Worm (Caenorhabditis elegans): ENCODE data around the gene F36G3.1.
A peak's percentile ranks its signal among the peaks of the same experiment; 100 is the strongest.

F36G3.1 gene

DNA sequence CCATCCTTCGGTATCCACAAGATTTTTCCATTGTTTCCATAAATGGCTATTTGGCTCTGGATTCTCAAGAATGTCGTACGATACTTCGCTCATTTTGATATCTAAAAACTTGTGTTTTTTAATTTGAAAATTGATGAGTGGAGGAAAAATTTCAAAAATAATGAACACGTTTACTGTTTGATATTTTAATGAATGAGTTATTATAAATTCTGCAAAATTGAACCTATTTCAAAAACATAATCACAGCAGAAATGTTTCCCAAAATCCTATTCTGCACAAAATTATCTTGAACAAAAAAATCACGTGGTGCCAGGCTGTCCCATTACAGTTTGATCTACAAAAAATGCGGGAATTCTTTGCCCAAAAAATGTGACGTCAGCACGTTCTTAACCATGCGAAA is 5.2 kb upstream of the F36G3.1 start, which contains the start of gene F36G3.2:
Gene F36G3.2, minus strand, starts transcription at position 101 of the 400 bp plus-strand sequence.
- TF ChIP-seq W03F9.2 (tag; optimal IDR thresholded peaks at IDR 0.05) (no peak), dao-5 (tag; optimal IDR thresholded peaks at IDR 0.05) (no peak), him-1 (tag; optimal IDR thresholded peaks at IDR 0.05) (no peak)

DNA sequence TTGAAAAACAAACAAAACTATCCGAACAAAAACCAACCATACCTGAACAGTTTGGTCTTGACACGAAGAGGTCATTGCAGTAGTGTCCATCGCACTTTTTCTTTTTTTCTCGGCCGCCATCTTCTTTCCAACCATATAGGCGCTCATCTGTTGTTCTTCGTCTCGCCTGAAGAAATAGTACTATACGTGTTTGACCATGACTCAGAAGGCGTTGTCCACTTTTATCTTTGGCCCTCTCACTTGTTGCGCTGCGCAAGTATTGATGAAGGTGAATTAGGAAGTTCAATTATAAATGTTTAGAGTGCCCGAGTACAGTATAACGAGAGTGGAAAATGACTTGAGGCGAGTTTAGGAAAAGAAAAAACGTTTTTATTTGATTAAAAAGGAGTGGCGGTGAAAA is 3.1 kb downstream of the F36G3.1 start:
- TF ChIP-seq him-1 (tag; optimal IDR thresholded peaks at IDR 0.05) (no peak), dao-5 (tag; optimal IDR thresholded peaks at IDR 0.05) (no peak), W03F9.2 (tag; optimal IDR thresholded peaks at IDR 0.05) (no peak)

DNA sequence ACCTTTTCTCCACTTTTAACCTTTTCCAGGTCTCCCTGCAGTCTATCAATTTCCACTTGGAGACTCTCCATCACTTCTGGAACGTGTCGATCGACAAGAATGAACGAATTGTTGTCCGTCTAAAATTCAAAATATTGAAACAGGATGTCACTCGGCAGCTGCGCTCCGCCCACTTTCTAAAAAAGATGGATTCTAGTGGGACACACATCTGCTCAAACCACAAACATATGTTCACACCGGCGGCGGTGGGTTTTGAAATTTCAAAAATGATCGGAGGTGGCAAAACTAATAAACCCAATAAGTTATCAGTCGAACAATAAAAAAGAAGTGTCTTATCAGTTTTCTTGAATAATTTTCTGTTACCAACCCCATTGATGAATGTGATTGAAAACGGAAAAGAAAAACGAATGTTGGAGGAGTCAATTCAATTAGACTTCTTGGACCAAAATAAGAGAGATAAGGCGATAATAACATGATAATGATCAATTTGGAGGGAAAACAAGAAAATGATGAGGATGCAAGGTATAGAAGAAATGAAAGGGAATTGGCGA is 6.5 kb downstream of the F36G3.1 start:
- TF ChIP-seq dao-5 (tag; optimal IDR thresholded peaks at IDR 0.05) (no peak), W03F9.2 (tag; optimal IDR thresholded peaks at IDR 0.05) (no peak), him-1 (tag; optimal IDR thresholded peaks at IDR 0.05) (no peak)

DNA sequence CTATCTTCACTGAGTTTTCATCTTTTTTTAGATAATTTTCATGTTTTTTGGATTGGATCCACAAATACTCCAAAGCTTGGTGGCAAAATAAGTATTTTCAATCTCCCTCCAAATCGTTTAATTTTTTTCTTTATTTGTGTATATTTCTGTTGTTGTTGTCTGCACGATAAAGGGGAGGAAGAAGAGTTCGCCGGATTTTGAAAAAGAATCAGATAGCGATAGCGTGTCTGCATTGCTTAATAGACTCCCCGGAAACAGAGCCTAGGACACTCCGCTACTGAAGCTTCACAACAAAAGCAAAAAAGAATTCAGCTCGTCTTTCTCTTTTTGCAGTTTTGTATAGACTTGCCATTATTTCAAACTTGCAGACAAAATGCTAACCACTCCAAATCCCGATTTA is 11.5 kb downstream of the F36G3.1 start, which contains the start of gene T09B9.5:
Gene T09B9.5, plus strand, starts transcription at position 301 of the 400 bp plus-strand sequence.
- TF ChIP-seq him-1 (tag; optimal IDR thresholded peaks at IDR 0.05) (no peak), dao-5 (tag; optimal IDR thresholded peaks at IDR 0.05) (no peak), W03F9.2 (tag; optimal IDR thresholded peaks at IDR 0.05) (no peak)

DNA sequence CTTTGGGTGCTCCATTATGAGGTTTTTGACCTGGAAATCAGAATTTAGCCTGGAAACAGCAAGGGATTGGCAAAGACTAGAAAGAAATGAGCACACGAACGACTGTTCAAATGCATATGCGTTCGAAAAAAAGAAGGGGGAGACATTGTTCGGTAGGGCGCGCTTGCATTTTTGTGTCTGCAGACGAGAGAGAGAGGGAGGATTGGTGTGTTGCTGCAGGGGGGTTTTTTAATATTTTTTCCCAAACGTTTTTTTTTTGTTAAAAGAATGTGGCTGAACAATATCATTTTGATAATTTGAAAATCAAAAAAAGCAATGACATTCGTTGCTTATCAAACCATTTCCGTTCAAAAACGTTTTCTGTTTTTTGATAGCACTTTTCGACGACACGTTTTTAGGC is 14.7 kb downstream of the F36G3.1 start, which contains the start of gene T09B9.4:
Gene T09B9.4, minus strand, starts transcription at position 30 of the 400 bp plus-strand sequence.
- TF ChIP-seq W03F9.2 (tag; optimal IDR thresholded peaks at IDR 0.05) = no peak
- TF ChIP-seq him-1 (tag; optimal IDR thresholded peaks at IDR 0.05) = no peak
- no peak for TF ChIP-seq dao-5 (tag; optimal IDR thresholded peaks at IDR 0.05)

DNA sequence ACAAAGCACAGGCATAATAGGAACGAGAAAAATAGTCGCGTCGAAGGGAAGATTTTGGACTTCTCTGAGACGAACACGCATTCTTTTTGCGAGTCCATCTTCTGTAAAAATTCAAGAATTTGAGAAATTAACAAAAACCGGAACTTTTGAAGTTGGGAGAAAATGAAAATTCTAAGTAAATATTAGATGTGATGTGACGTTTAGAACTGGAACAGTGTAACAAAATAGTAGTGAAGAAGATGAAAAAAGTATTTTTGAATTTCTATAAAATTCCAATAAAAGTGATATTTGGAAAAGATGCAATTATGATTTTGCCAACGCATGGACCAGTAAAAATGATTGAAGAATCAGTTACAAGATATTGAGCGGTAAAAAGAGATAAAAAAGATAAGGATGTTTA is 24.2 kb downstream of the F36G3.1 start, which contains the start of gene slc-17.9:
Gene slc-17.9, minus strand, starts transcription at position 101 of the 400 bp plus-strand sequence.
- no peak for TF ChIP-seq him-1 (tag; optimal IDR thresholded peaks at IDR 0.05)
- no peak for TF ChIP-seq dao-5 (tag; optimal IDR thresholded peaks at IDR 0.05)
- no peak for TF ChIP-seq W03F9.2 (tag; optimal IDR thresholded peaks at IDR 0.05)

DNA sequence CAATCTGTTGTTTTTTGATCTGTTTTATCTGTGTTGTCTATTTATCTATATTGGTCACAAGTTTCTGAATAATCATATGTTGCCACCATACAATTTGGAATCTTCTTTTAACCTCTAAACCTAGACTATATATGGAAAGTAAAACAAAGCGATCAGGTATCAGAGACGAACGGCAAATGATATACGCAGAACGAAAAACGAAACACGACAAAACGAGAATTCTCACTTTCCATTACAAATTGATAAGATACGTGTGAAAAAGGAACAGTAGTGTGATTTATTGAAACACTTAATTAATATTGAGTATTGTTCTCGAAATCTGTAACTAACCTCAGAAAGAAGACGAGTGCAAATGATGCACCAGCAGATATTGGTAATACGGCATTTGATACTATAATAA is 25.1 kb downstream of the F36G3.1 start:
- TF ChIP-seq dao-5 (tag; optimal IDR thresholded peaks at IDR 0.05) (no peak), him-1 (tag; optimal IDR thresholded peaks at IDR 0.05) (no peak), W03F9.2 (tag; optimal IDR thresholded peaks at IDR 0.05) (no peak)

DNA sequence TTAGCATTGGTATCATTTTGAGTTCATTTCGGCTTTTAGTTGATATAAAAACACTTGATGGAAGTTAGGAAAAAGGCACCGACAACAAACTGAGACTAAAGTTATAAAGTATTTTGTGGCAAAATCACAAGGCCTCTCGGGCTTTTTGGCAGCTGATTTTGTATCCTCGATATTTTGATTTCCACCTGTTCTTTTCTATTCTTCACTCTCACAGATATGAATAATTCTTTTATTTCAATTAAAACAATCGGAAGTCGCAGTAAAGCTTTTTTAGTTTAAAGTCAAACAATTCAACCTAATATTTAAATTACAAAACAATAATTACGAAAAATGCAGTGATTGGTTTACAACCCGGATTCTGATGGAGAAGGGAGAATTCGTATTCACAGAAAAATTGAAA is 27.7 kb downstream of the F36G3.1 start, which contains the start of gene T09B9.3:
Gene T09B9.3, minus strand, starts transcription at position 101 of the 400 bp plus-strand sequence.
- TF ChIP-seq dao-5 (tag; optimal IDR thresholded peaks at IDR 0.05) (no peak), him-1 (tag; optimal IDR thresholded peaks at IDR 0.05) (no peak), W03F9.2 (tag; optimal IDR thresholded peaks at IDR 0.05) (no peak)

DNA sequence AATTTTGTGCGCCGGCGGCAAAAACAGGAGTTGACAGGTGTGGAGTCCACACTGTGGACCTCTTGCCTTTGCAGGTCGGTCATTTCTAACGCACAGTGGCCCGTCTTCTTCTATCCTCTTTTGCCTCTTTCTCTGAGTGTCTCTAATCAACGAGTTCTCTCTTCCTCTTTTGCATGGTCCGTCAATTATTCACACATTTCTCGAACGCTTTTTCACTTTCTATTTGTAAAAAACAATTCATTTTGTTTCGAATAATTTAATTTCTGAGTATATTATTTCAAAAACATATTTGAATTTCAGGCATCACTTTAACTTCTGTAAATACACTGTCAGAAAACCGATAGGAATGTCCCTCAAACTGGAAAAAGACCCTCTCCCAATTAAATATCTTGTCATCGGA is 32.0 kb downstream of the F36G3.1 start, which contains the start of gene T09B9.1:
Gene T09B9.1, plus strand, starts transcription at position 301 of the 400 bp plus-strand sequence.
- no peak for TF ChIP-seq W03F9.2 (tag; optimal IDR thresholded peaks at IDR 0.05)
- TF ChIP-seq dao-5 (tag; optimal IDR thresholded peaks at IDR 0.05) = no peak

DNA sequence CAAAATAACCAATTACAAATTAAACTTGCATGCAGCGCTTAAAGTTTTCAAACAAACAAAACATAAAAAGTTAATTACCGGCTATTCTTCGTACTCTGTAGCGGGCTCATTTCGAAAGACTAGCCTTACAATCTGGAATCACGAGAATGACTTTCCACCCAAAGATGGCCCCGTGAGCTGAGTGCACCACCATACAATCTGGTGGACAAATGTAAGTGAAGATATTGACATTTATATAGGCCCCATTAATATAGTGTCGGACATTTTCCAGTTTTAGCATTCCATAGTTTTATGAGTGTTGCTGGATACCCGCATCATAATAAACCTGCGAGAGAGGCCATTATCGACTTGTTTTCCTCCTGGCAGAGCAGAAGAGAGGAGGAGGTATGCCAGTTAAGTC is 34.5 kb downstream of the F36G3.1 start:
- TF ChIP-seq him-1 (tag; optimal IDR thresholded peaks at IDR 0.05) (no peak), W03F9.2 (tag; optimal IDR thresholded peaks at IDR 0.05) (no peak), dao-5 (tag; optimal IDR thresholded peaks at IDR 0.05) (no peak)

DNA sequence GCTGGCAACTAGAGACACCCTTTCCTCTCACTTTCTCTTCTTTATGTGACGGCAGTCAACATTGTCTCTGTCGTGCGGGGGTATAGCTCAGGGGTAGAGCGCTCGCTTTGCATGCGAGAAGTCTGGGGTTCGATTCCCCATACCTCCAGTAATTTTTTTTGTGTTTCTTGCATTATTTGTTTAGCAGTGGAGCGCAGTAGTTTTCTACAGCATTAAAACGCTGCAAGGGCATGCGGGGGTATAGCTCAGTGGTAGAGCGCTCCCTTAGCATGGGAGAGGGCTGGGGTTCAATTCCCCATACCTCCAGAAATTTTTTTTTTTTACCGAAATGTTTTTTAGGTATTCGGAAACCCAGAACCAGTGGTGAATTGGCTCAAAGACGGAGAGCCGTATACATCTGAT is 45.5 kb downstream of the F36G3.1 start:
- TF ChIP-seq dao-5 (tag; optimal IDR thresholded peaks at IDR 0.05) (peak; percentile 94), him-1 (tag; optimal IDR thresholded peaks at IDR 0.05) (peak; percentile 98)

DNA sequence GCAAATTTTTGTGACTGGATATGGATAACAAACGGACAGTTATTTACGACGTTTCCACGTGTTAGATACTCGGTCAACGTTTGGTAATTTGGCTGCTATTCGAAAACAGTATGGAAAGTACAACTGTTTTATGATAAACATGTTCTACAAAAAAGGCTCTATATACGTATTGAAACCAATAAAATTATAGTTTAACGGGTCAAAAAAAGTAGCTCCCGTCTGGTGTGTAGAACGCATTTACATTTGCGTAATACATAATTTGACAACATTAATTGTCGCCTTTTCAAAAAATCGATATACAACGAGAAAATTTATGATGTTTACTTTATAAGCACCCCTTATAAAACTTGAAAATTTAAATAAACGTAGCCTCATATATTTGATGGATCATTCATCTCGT is 47.0 kb downstream of the F36G3.1 start:
- TF ChIP-seq him-1 (tag; optimal IDR thresholded peaks at IDR 0.05) = no peak
- no peak for TF ChIP-seq dao-5 (tag; optimal IDR thresholded peaks at IDR 0.05)
- TF ChIP-seq W03F9.2 (tag; optimal IDR thresholded peaks at IDR 0.05) = no peak

DNA sequence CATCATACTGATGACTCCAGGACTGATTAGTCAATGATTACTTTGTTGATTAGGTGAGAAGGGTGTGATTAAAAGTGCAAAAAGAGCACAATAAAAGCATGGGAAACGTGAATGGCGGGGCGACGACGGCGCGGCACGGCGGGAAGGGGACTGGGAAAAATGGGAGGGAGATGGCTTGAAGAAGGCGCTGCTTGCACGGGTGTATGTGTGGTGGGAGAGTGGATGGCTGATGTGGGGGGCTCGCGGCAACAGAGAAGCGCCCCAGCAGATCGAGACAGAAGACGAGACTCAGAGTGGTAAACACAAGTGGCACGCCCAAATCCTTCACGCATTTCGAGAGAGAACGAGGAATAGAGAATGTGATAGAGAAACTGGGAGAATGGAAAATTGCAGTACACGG is 51.3 kb downstream of the F36G3.1 start, which contains the start of gene F15G9.5:
Gene F15G9.5, minus strand, starts transcription at position 159 of the 400 bp plus-strand sequence.
- TF ChIP-seq dao-5 (tag; optimal IDR thresholded peaks at IDR 0.05) (no peak), him-1 (tag; optimal IDR thresholded peaks at IDR 0.05) (peak; percentile 2), W03F9.2 (tag; optimal IDR thresholded peaks at IDR 0.05) (no peak)

DNA sequence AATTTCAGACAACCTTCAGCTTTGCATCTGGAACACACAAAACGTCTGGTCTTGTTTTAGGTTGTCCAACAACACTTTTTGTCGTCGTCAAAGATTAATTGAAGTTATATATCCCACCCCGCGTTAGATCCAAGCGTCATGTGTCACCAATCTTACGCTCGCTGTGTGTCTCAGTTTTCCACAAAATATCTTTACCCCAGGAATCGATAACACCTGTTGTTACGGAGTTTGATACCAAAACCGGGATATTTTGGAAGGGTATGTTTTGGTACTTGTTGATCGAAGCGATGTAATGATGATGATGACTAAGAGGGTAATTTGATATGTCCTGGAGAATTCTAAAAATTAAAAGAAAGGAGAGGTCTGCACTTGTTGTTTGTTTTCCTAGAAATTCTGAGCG is 53.5 kb downstream of the F36G3.1 start:
- TF ChIP-seq him-1 (tag; optimal IDR thresholded peaks at IDR 0.05) (no peak), W03F9.2 (tag; optimal IDR thresholded peaks at IDR 0.05) (no peak), dao-5 (tag; optimal IDR thresholded peaks at IDR 0.05) (no peak)

Measured in whole organism, L4/young adult.